Worm (Caenorhabditis elegans): ENCODE results near the gene R05D3.12.
"Not testable (repeated sequence)": the region's sequence is repeated elsewhere in the genome, so short reads cannot be mapped to it uniquely, and the experiment has no call there.

Gene R05D3.12

DNA sequence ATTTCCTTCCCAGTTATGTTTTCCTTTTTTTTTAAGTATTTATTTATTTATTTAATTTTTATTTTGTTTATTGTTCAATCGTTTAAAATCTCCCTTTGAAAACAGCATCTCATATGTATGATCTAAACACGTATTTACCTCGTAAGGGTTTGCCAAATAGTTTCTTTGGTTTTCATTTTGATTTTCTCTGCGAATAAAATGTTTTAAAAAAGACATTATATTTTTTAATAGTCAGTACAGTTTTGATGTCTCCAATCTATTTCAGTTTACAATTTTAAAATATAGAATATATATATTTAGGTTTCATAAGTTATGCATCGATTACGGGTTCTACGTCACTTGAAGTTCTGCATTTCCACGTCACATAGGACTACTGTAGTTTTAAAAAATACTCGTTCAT lies at the start of gene R05D3.12:
TSS of gene R05D3.12 (plus strand) at position 301 of the 400 bp plus-strand sequence.
- TF ChIP-seq him-1 (tag; optimal IDR thresholded peaks at IDR 0.05) = no peak
- TF ChIP-seq dao-5 (tag; optimal IDR thresholded peaks at IDR 0.05) = no peak
- TF ChIP-seq W03F9.2 (tag; optimal IDR thresholded peaks at IDR 0.05) = no peak

DNA sequence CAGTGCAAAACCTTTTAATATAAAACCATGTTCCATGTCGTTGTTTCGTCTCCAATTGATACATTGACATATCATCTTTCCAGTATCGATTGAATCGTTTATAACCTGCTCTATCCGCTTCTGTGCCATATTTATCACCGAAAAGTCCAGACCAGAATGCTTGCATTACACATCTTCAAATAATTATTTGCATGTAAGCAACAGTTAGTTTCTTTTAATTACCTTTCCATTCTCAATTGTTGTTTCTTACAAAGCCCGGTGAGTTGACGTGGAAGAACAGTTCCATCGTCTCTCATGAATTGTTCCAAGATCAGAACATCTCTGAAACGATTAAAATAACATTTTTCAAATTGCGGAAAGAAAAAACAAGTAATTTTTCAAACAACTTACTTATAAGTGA lies 49.5 kb upstream of the R05D3.12 start, which contains the start of gene iglr-2:
TSS of gene iglr-2 (minus strand) at position 101 of the 400 bp plus-strand sequence.
- TF ChIP-seq dao-5 (tag; optimal IDR thresholded peaks at IDR 0.05) (no peak), him-1 (tag; optimal IDR thresholded peaks at IDR 0.05) (no peak), W03F9.2 (tag; optimal IDR thresholded peaks at IDR 0.05) (no peak)

DNA sequence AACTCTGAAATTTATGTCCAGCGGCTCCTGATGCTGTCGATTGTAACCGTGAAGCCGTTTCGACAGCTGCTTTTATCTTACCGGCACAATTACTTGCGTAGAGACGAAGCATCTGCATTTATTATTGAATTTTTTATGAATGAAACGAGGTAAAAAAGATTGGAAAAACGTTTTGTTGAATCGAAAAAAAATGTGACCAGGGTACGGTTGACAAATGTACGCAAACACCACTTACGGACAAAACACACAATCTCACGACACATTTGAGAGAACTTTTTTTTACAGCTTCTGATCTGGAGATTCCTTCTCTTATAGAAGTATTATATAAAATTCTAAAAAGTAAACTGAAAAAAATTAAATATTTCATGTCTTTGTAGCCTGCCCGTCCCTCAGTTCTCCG lies 49.0 kb upstream of the R05D3.12 start, which contains the start of the genes mrps-18A and ZC262.2:
TSS of gene mrps-18A (minus strand) at position 141 of the 400 bp plus-strand sequence.
TSS of gene ZC262.2 (plus strand) at position 284 of the 400 bp plus-strand sequence.
- peak; percentile 19 for TF ChIP-seq W03F9.2 (tag; optimal IDR thresholded peaks at IDR 0.05)
- TF ChIP-seq dao-5 (tag; optimal IDR thresholded peaks at IDR 0.05) = no peak

DNA sequence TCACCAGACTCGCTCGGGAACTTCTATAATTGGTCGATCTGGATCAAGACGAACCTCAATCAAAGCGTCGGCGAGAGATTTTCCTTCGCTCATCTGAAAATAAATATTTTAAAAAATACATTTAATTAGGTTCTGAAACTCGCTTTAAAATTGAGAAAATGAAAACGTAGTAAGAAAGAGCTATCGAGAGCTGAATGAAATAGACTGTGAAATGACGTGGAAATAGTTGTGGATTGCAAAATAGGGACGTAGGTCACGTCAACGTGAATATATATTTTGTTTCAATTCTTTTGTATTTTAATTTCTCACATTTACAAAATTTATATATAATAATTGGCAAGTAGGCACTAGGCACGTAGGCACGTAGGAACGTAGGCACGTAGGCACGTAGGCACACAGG lies 46.3 kb upstream of the R05D3.12 start, which contains the start of gene ZC262.4:
TSS of gene ZC262.4 (minus strand) at position 101 of the 400 bp plus-strand sequence.
- no peak for TF ChIP-seq W03F9.2 (tag; optimal IDR thresholded peaks at IDR 0.05)
- no peak for TF ChIP-seq dao-5 (tag; optimal IDR thresholded peaks at IDR 0.05)
- TF ChIP-seq him-1 (tag; optimal IDR thresholded peaks at IDR 0.05) = no peak

DNA sequence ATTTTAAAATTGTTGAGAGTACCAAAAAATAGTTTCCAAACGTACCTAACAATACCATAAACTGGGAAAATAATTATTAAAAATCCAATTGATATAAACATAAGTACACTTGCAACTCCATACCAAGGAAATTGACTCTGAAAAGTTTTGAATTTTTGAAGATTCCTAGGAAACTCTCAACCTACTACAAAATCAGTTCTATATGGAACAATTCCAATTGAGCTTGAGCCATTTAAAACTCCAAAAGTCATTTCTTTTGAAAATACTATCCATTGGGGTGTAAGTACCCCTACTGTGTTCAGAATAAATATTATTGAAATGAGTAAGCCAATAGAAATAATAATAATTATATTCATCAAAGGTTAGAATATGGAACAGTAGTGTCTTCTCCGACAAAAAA lies 41.4 kb upstream of the R05D3.12 start, which contains the start of gene clc-28:
TSS of gene clc-28 (minus strand) at position 101 of the 400 bp plus-strand sequence.
- TF ChIP-seq him-1, W03F9.2, dao-5 (tag; optimal IDR thresholded peaks at IDR 0.05): not testable (repeated sequence)

DNA sequence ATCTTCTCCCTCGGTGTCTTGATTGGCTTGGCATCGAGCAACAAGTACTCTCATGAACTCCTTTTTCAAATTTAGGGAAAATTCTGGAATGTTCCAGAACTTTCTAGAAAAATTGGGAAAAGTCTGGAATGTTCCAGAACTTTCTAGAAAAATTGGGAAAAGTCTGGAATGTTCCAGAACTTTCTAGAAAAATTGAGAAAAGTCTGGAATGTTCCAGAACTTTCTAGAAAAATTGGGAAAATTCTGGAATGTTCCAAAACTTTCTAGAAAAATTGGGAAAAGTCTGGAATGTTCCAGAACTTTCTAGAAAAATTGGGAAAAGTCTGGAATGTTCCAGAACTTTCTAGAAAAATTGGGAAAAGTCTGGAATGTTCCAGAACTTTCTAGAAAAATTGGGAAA lies 36.5 kb upstream of the R05D3.12 start, which contains the start of gene ZC262.7:
TSS of gene ZC262.7 (minus strand) at position 54 of the 400 bp plus-strand sequence.
- TF ChIP-seq him-1, W03F9.2, dao-5 (tag; optimal IDR thresholded peaks at IDR 0.05): not testable (repeated sequence)

DNA sequence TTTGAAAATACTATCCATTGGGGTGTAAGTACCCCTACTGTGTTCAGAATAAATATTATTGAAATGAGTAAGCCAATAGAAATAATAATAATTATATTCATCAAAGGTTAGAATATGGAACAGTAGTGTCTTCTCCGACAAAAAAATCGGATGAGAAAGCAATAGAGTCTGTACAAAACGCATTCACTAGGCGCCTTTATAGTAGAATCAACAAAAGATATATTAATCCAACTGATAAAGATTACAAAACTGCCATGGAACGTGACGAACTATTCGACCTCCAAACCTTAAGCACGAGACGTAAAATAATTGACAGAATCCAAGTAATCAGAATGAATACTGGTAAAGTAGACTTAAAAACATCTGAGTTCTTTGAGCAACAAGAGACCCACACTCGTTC lies 32.9 kb upstream of the R05D3.12 start, which contains the start of gene clc-29:
TSS of gene clc-29 (minus strand) at position 101 of the 400 bp plus-strand sequence.
- TF ChIP-seq him-1, W03F9.2, dao-5 (tag; optimal IDR thresholded peaks at IDR 0.05): not testable (repeated sequence)

DNA sequence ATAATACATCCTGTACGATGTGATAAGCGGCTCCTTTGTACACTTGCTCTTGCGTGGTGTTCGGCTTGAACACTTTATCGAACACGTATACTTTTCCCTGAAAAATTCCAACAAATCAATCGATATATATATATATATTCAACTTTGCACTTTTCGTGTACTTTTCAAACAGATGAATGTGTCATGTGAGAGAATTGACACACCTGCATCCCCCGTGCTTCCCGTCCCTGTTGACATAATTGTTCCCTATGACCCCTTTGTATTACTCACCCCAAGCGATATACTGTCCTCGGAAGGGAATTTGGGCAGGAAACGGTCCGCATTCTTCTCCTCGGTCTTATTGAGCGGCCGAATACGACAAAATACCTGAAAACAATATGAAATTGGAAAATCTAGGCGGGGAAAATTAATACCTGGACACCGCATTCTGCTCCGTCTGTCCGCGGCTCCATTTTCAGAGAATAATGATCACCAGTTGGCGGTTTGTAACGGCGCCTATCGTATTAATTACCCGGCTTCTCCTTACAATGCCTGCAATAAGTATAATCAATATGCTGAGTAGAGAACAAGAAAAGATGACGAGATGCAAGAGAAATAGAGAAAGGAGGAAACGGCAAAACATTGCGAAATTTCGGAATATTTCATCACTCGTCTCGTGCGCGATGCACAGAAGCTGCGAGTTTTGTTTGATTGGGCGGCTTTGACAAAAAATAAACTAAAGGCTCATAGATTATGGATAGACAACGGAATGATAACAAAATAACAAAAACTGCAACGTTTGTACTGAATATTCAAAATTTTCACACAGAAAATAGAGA lies 25.9 kb upstream of the R05D3.12 start, which contains the start of gene unc-116:
TSS of gene unc-116 (minus strand) at position 531 of the 818 bp plus-strand sequence.
- peak; percentile 17 for TF ChIP-seq him-1 (tag; optimal IDR thresholded peaks at IDR 0.05)
- no peak for TF ChIP-seq dao-5 (tag; optimal IDR thresholded peaks at IDR 0.05)

DNA sequence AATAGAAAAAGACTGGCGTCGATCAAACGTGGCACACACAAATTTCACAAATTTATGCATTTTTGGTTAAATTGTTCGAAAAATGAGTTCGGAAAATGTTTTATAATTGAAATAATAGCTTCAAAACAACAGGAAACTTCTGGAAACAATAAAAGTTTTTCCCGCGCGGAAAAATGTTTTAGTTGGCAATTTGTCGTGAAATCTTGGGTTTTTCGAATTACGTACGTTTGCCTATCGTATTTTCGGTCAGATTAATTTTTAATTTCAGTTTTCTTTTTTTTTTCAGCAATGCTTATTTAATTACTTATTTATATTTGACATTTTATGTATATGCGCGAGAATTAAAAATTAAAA lies 25.3 kb upstream of the R05D3.12 start:
- TF ChIP-seq dao-5 (tag; optimal IDR thresholded peaks at IDR 0.05) (no peak), him-1 (tag; optimal IDR thresholded peaks at IDR 0.05) (no peak), W03F9.2 (tag; optimal IDR thresholded peaks at IDR 0.05) (no peak)

DNA sequence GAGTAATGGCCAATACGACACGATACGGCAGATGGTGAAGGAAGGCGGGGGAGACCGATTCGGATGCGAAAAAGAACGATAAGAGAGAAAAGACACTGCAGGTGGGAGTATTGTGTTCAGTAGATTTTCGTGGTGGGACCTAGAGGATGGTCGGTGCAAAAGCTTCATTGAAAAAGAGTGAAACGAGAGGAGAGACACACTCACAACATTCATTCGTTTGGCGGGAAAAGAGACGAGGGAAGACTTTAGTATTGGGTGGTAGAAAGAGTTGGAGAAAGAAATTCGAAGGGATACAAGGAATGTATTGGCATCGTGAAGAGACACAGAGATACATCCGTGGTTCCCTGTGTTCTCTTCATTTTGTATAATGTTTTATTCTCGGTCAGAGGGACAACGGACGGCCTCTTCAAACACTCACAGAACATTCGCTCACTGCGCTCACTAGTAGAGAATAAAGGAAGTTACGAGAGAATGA lies 24.3 kb upstream of the R05D3.12 start:
- peak; percentile 46 for TF ChIP-seq W03F9.2 (tag; optimal IDR thresholded peaks at IDR 0.05)
- no peak for TF ChIP-seq dao-5 (tag; optimal IDR thresholded peaks at IDR 0.05)

DNA sequence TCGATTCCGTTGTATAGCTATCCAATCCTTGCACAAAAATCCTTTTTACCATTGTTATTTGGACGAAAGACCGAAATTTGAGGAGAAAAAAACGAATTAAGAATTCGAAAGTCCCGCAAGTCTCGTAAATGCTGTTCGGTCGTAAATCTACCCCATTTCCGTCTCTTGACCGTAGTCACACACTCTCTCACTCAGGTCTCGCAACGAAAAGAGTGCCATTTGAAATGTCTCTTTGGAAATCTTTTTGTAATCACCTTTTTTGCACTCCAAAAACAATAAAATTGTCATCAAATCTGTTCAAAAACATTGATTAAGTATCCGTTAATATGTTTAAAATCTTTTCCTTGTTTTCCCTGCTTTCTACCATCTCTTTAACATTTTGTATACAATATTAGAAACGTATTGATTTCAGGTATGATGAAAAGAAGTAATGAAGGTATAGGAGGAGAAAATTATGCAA lies 22.5 kb upstream of the R05D3.12 start, which contains the start of the genes R05D3.8 and rfp-1:
TSS of gene R05D3.8 (minus strand) at position 115 of the 460 bp plus-strand sequence.
TSS of gene rfp-1 (plus strand) at position 410 of the 460 bp plus-strand sequence.
- TF ChIP-seq W03F9.2 (tag; optimal IDR thresholded peaks at IDR 0.05) = peak; percentile 65
- TF ChIP-seq him-1 (tag; optimal IDR thresholded peaks at IDR 0.05) = no peak
- no peak for TF ChIP-seq dao-5 (tag; optimal IDR thresholded peaks at IDR 0.05)

DNA sequence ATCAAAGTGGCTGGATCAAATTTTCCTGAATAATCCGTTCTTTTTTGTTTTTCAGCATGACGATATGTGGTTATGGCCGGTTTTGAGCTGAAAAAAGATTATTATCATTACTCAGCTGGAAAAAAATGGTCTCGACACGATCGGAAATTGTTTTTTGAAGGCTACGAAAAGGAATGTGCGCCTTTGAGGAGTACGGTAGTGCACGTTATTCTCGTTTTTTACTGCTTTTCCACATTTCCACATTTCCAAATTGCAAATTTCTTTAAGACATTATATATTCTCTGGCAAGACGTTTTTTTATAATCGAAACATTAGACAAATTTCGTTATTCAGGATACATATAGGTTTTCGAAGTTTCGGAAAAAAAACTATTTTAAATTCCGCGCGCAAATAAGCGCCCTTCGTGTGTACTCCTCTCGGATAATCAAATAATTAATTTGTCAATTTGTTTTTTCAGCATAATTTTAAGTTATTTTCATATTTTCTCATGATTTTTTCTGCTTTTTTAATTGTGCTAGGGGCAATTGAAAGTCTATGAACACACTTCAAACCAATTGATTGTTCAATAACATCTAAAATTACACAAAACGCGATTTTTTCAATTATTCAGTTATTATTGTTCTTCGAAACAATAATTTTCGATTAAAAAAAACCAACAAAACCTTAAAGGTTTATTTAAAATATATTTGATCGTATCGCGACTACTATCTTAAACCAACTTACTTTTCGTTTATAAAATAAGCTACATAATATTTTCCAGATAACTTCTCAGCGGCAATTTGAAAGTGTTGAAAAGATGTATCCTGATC lies 17.3 kb upstream of the R05D3.12 start, which contains the start of gene R05D3.3:
TSS of gene R05D3.3 (plus strand) at position 759 of the 809 bp plus-strand sequence.
- TF ChIP-seq him-1 (tag; optimal IDR thresholded peaks at IDR 0.05) (no peak), dao-5 (tag; optimal IDR thresholded peaks at IDR 0.05) (no peak), W03F9.2 (tag; optimal IDR thresholded peaks at IDR 0.05) (no peak)

DNA sequence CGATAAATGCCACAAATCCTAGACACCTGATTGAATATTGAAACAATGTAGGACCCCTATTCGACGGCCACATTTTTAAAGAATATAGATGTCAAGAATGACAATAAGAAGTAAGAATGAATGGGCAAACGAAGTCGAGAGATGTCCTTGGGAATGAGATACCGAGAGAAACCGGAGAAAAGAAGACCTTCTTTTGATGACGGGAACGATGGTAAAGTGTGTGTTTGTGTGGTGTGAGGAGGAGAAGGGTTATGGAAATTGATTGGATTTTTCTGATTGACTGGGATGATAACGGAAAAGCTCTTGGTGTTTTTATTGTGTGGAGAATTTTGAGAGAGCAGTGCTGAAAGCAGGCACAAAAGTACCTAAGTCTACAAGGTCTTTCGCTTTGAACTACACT lies 12.1 kb upstream of the R05D3.12 start, which contains the start of gene R05D3.9:
TSS of gene R05D3.9 (minus strand) at position 101 of the 400 bp plus-strand sequence.
- TF ChIP-seq dao-5 (tag; optimal IDR thresholded peaks at IDR 0.05) (no peak), W03F9.2 (tag; optimal IDR thresholded peaks at IDR 0.05) (no peak), him-1 (tag; optimal IDR thresholded peaks at IDR 0.05) (no peak)
